Worm (Caenorhabditis elegans): Measurements from ENCODE around the gene fbxc-26.

DNA sequence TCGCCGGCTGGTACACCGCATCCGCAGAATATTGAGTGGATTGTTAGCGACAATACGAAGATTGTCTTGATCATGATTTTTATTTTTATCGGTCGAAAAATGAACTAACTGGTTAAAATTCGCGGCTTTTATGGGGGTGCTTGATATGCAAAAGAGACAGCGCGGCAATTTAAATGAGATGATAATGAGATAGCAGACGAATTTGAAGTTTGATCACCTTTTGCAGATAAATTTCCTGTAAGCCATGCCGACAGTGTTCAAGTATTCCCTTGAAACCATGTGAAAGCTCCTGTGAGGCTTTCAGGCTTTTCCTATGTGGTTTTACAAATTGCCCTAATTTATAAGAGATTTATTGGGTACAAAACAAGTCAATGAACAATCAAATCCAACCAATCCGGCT is 48.2 kb downstream of the fbxc-26 start, which contains the start of gene ZC204.17:
- TF ChIP-seq nhr-25 (tag; optimal IDR thresholded peaks at IDR 0.05; ENCODE audit: borderline replicate concordance, insufficient read depth), result no peak
- no peak for TF ChIP-seq aly-2 (tag; optimal IDR thresholded peaks at IDR 0.05)
- TF ChIP-seq R02D3.7 (tag; optimal IDR thresholded peaks at IDR 0.05), result no peak
- no peak for TF ChIP-seq lin-15B (tag; optimal IDR thresholded peaks at IDR 0.05)
- TF ChIP-seq jun-1 (tag; optimal IDR thresholded peaks at IDR 0.05), result no peak
- no peak for TF ChIP-seq ztf-11 (tag; optimal IDR thresholded peaks at IDR 0.05)
